Fruit fly (Drosophila melanogaster) whole organism: Measurements from ENCODE around the gene CG14740.

Source experiments
- CG8478 ChIP-seq: fragments of >200 bp; optimal IDR thresholded peaks from 2 replicates; lab custom pipeline; 2018; ENCODE audit warnings: inconsistent platforms
- EcR ChIP-seq, 2 experiments: fragments of >200 bp; optimal IDR thresholded peaks; 2 replicates each; lab custom pipeline; 2017; ENCODE audit warnings: missing biosample characterization in 2 of 2, missing genetic modification characterization in 2 of 2, missing genetic modification reagents in 2 of 2
- psq ChIP-seq: fragments of >200 bp; optimal IDR thresholded peaks from 2 replicates; lab custom pipeline; 2017
- usp ChIP-seq: fragments of >200 bp; optimal IDR thresholded peaks from 2 replicates; lab custom pipeline; 2017; ENCODE audit warnings: missing biosample characterization, missing genetic modification characterization, mixed read lengths

- TF ChIP-seq CG8478 (no peak), EcR (GFP tag; optimal IDR thresholded peaks at IDR 0.05; lab: Kevin White, UChicago) (no peak), usp (GFP tag; lab: Kevin White, UChicago) (no peak), psq (no peak)
These were observed 27.8 kb upstream of the CG14740 start, which contains the start of gene ATP8B for dm6 chr3R:12090549-12090948.
